Worm (Caenorhabditis elegans) whole organism, L1 larva: ENCODE data around the gene ckb-2.

Experiments
- F16B12.6 ChIP-seq: fragments of 150-350 bp; optimal IDR thresholded peaks from 2 replicates; lab custom pipeline; 2014; ENCODE audit warnings: missing biosample characterization, missing genetic modification characterization
- Y116A8C.19 ChIP-seq: sonication (generic microtip); optimal IDR thresholded peaks from 2 replicates; lab custom pipeline; 2016; ENCODE audit warnings: missing compliant biosample characterization, missing genetic modification characterization, borderline replicate concordance
- alr-1 ChIP-seq: fragments of 200-800 bp; sonication (Bioruptor generic); optimal IDR thresholded peaks from 2 replicates; lab custom pipeline; 2018; ENCODE audit warnings: borderline replicate concordance, mild to moderate bottlenecking, missing genetic modification characterization, missing compliant biosample characterization
- ama-1 ChIP-seq: fragments of 150-350 bp; optimal IDR thresholded peaks from 2 replicates; lab custom pipeline; 2014
- blmp-1 ChIP-seq: fragments of 150-350 bp; optimal IDR thresholded peaks from 2 replicates; lab custom pipeline; 2014; ENCODE audit warnings: missing biosample characterization, missing genetic modification characterization
- ceh-63 ChIP-seq: fragments of 200-800 bp; sonication (Bioruptor generic); optimal IDR thresholded peaks from 2 replicates; lab custom pipeline; 2018; ENCODE audit warnings: mild to moderate bottlenecking, missing genetic modification characterization, missing compliant biosample characterization
- ceh-82 ChIP-seq, 3 experiments: fragments of 150-350 bp in 1 of 3; sonication (generic microtip) in 2 of 3; optimal IDR thresholded peaks; 2 replicates each; lab custom pipeline; 2014 to 2017; ENCODE audit warnings: missing biosample characterization in 3 of 3, missing genetic modification characterization in 3 of 3
- dpl-1 ChIP-seq, 3 experiments: fragments of 150-350 bp in 2 of 3; sonication (generic microtip) in 1 of 3; optimal IDR thresholded peaks; 2 replicates each; lab custom pipeline; 2014 to 2017; ENCODE audit warnings: missing biosample characterization in 3 of 3, missing genetic modification characterization in 3 of 3, missing genetic modification reagents in 3 of 3
- dsc-1 ChIP-seq: sonication (generic microtip); optimal IDR thresholded peaks from 2 replicates; lab custom pipeline; 2016; ENCODE audit warnings: mild to moderate bottlenecking, missing genetic modification characterization, missing compliant biosample characterization
- efl-1 ChIP-seq, 4 experiments: fragments of 150-350 bp; optimal IDR thresholded peaks in 3 of 4; peaks in 1 of 4; 1 replicate in 1 of 4; 2 replicates in 3 of 4; lab custom pipeline; 2014; ENCODE audit warnings: missing biosample characterization in 2 of 4, missing genetic modification characterization in 2 of 4, missing genetic modification reagents in 2 of 4
- efl-3 ChIP-seq: fragments of 200-800 bp; sonication (Bioruptor generic); optimal IDR thresholded peaks from 2 replicates; lab custom pipeline; 2018; ENCODE audit warnings: mild to moderate bottlenecking, missing genetic modification characterization, missing compliant biosample characterization
- egl-27 ChIP-seq, 2 experiments: fragments of 150-350 bp in 1 of 2; sonication (generic microtip); optimal IDR thresholded peaks; 3 replicates each; lab custom pipeline; 2017 to 2018; ENCODE audit warnings: missing biosample characterization in 2 of 2, missing genetic modification characterization in 2 of 2, missing genetic modification reagents in 2 of 2
- elt-2 ChIP-seq: sonication (generic microtip); optimal IDR thresholded peaks from 2 replicates; lab custom pipeline; 2016; ENCODE audit warnings: missing genetic modification characterization, mild to moderate bottlenecking, inconsistent platforms, missing compliant biosample characterization, missing genetic modification reagents
- elt-3 ChIP-seq, 6 experiments: fragments of 150-350 bp in 1 of 6; sonication (generic microtip); optimal IDR thresholded peaks; 2 replicates each; lab custom pipeline; 2017 to 2018; ENCODE audit warnings: missing biosample characterization in 6 of 6, missing genetic modification characterization in 6 of 6, inconsistent platforms in 1 of 6
- ets-5 ChIP-seq: fragments of 200-800 bp; sonication (Bioruptor generic); IDR thresholded peaks from 2 replicates; pipeline ENCODE4 v1.3.6; 2022; ENCODE audit warnings: missing genetic modification characterization, missing compliant biosample characterization
- fkh-10 ChIP-seq: sonication (generic microtip); optimal IDR thresholded peaks from 2 replicates; lab custom pipeline; 2017; ENCODE audit warnings: missing biosample characterization, missing genetic modification reagents, missing genetic modification characterization
- fkh-8 ChIP-seq: sonication (generic microtip); optimal IDR thresholded peaks from 2 replicates; lab custom pipeline; 2016; ENCODE audit warnings: mild to moderate bottlenecking, missing genetic modification characterization, missing compliant biosample characterization
- fos-1 ChIP-seq: fragments of 150-350 bp; optimal IDR thresholded peaks from 2 replicates; lab custom pipeline; 2014; ENCODE audit warnings: missing biosample characterization, missing genetic modification characterization
- hlh-4 ChIP-seq: sonication (generic microtip); optimal IDR thresholded peaks from 2 replicates; lab custom pipeline; 2016; ENCODE audit warnings: mild to moderate bottlenecking, missing genetic modification characterization, missing compliant biosample characterization
- irx-1 ChIP-seq: sonication (generic microtip); optimal IDR thresholded peaks from 2 replicates; lab custom pipeline; 2016; ENCODE audit warnings: missing genetic modification characterization, missing compliant biosample characterization
- isw-1 ChIP-seq: fragments of 200-800 bp; sonication (Bioruptor generic); IDR thresholded peaks from 2 replicates; pipeline ENCODE4 v1.3.6; 2022; ENCODE audit warnings: missing genetic modification characterization, missing compliant biosample characterization
- jun-1 ChIP-seq: fragments of 150-350 bp; optimal IDR thresholded peaks from 2 replicates; lab custom pipeline; 2014; ENCODE audit warnings: missing biosample characterization, missing genetic modification reagents, missing genetic modification characterization
- lin-14 ChIP-seq: fragments of 200-800 bp; sonication (Bioruptor generic); optimal IDR thresholded peaks from 2 replicates; lab custom pipeline; 2018; ENCODE audit warnings: mild to moderate bottlenecking, missing genetic modification characterization, moderate library complexity, missing compliant biosample characterization
- lin-15B ChIP-seq: fragments of 150-350 bp; sonication (generic microtip); optimal IDR thresholded peaks from 3 replicates; lab custom pipeline; 2014; ENCODE audit warnings: missing biosample characterization, missing genetic modification characterization
- lin-35 ChIP-seq, 2 experiments: fragments of 150-350 bp; optimal IDR thresholded peaks; 2 replicates each; lab custom pipeline; 2014; ENCODE audit warnings: missing biosample characterization in 2 of 2, missing genetic modification characterization in 2 of 2, missing genetic modification reagents in 2 of 2
- lin-39 ChIP-seq: fragments of 150-350 bp; optimal IDR thresholded peaks from 2 replicates; lab custom pipeline; 2014; ENCODE audit warnings: missing biosample characterization, missing genetic modification reagents, missing genetic modification characterization
- lir-3 ChIP-seq: sonication (generic microtip); optimal IDR thresholded peaks from 2 replicates; lab custom pipeline; 2016; ENCODE audit warnings: mild to moderate bottlenecking, missing genetic modification characterization, moderate library complexity, missing compliant biosample characterization; ENCODE audit not compliant: poor library complexity
- lsy-2 ChIP-seq, 2 experiments: fragments of 150-350 bp; optimal IDR thresholded peaks; 2 replicates each; lab custom pipeline; 2014; ENCODE audit warnings: missing biosample characterization in 2 of 2, missing genetic modification characterization in 2 of 2
- mab-9 ChIP-seq: fragments of 200-800 bp; sonication (Bioruptor generic); IDR thresholded peaks from 2 replicates; pipeline ENCODE4 v1.3.6; 2022; ENCODE audit warnings: missing genetic modification reagents, missing genetic modification characterization, missing compliant biosample characterization
- mdl-1 ChIP-seq, 2 experiments: fragments of 150-350 bp; optimal IDR thresholded peaks; 2 replicates each; lab custom pipeline; 2014 to 2017; ENCODE audit warnings: missing biosample characterization in 2 of 2, missing genetic modification characterization in 2 of 2, inconsistent platforms in 1 of 2
- mef-2 ChIP-seq: fragments of 150-350 bp; optimal IDR thresholded peaks from 2 replicates; lab custom pipeline; 2014; ENCODE audit warnings: missing biosample characterization, missing genetic modification characterization
- mep-1 ChIP-seq: fragments of 150-350 bp; optimal IDR thresholded peaks from 2 replicates; lab custom pipeline; 2014; ENCODE audit warnings: missing biosample characterization, missing genetic modification characterization
- nhr-11 ChIP-seq: fragments of 150-350 bp; optimal IDR thresholded peaks from 2 replicates; lab custom pipeline; 2014; ENCODE audit warnings: missing biosample characterization, missing genetic modification characterization
- nhr-12 ChIP-seq: sonication (generic microtip); optimal IDR thresholded peaks from 2 replicates; lab custom pipeline; 2017; ENCODE audit warnings: missing biosample characterization, missing genetic modification characterization
- nhr-19 ChIP-seq: fragments of 200-800 bp; sonication (Bioruptor generic); conservative IDR thresholded peaks from 2 replicates; pipeline ENCODE4 v1.3.6; 2022; ENCODE audit warnings: missing genetic modification characterization, missing compliant biosample characterization
- nhr-47 ChIP-seq: sonication (generic microtip); optimal IDR thresholded peaks from 2 replicates; lab custom pipeline; 2016; ENCODE audit warnings: mild to moderate bottlenecking, missing genetic modification characterization, moderate library complexity, missing compliant biosample characterization
- nhr-71 ChIP-seq: sonication (generic microtip); optimal IDR thresholded peaks from 2 replicates; lab custom pipeline; 2016; ENCODE audit warnings: mild to moderate bottlenecking, missing genetic modification characterization, moderate library complexity, missing compliant biosample characterization
- nhr-85 ChIP-seq: sonication (generic microtip); peaks from one replicate; lab custom pipeline; 2016; ENCODE audit warnings: missing genetic modification characterization, inconsistent platforms, missing compliant biosample characterization
- pax-3 ChIP-seq: fragments of 200-800 bp; sonication (Bioruptor generic); optimal IDR thresholded peaks from 2 replicates; lab custom pipeline; 2018; ENCODE audit warnings: mild to moderate bottlenecking, missing genetic modification characterization, moderate library complexity, missing compliant biosample characterization
- pqm-1 ChIP-seq: sonication (generic microtip); optimal IDR thresholded peaks from 3 replicates; lab custom pipeline; 2017; ENCODE audit warnings: missing biosample characterization, missing genetic modification characterization
- snu-23 ChIP-seq: sonication (generic microtip); optimal IDR thresholded peaks from 2 replicates; lab custom pipeline; 2016; ENCODE audit warnings: missing genetic modification characterization, missing compliant biosample characterization
- unc-30 ChIP-seq: sonication (generic microtip); optimal IDR thresholded peaks from 2 replicates; lab custom pipeline; 2017; ENCODE audit warnings: missing biosample characterization, missing genetic modification characterization
- unc-86 ChIP-seq: sonication (generic microtip); optimal IDR thresholded peaks from 2 replicates; lab custom pipeline; 2016; ENCODE audit warnings: missing genetic modification characterization, missing compliant biosample characterization
- unc-98 ChIP-seq: fragments of 200-800 bp; sonication (Bioruptor generic); IDR thresholded peaks from 2 replicates; pipeline ENCODE4 v1.3.6; 2022; ENCODE audit warnings: missing genetic modification characterization, missing compliant biosample characterization
- xbp-1 ChIP-seq: sonication (generic microtip); optimal IDR thresholded peaks from 2 replicates; lab custom pipeline; 2016; ENCODE audit warnings: missing genetic modification characterization, missing compliant biosample characterization
- zag-1 ChIP-seq: fragments of 150-350 bp; optimal IDR thresholded peaks from 2 replicates; lab custom pipeline; 2014; ENCODE audit warnings: missing biosample characterization, missing genetic modification characterization
- zip-4 ChIP-seq: fragments of 200-800 bp; sonication (Bioruptor generic); optimal IDR thresholded peaks from 2 replicates; lab custom pipeline; 2018; ENCODE audit warnings: mild to moderate bottlenecking, missing genetic modification characterization, moderate library complexity, missing compliant biosample characterization
- ztf-11 ChIP-seq, 2 experiments: sonication (generic microtip); optimal IDR thresholded peaks; 2 replicates each; lab custom pipeline; 2016 to 2017; ENCODE audit warnings: missing genetic modification characterization in 2 of 2, missing biosample characterization in 1 of 2, missing compliant biosample characterization in 1 of 2

ckb-2 gene

DNA sequence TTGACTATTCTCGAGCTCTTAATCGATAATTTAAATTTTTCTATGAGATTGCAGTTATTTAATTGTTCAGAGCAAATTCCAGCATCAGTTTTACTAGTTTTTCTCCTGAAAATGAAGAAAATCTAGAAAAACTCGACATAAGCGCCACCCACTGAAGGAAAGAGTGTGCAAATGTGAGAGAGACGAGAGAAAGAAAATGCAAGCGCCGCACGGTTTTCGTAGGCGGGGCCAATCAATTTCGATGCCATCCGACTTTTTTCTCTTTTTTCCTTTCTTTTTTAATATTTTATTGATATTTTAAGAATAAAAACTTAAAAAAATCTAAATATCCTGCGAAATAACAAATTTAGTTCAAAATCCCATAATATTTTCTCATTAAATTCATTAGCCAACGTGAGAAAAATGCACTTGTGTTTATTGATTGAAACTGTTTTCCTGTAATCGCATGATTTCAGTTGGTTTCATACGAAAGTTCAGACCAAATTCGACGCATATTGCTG lies 35.2 kb upstream of the ckb-2 start, which contains the start of gene cdk-12 (continued):
- TF ChIP-seq elt-3 (tag; optimal IDR thresholded peaks at IDR 0.05; lab: Kevin White, UChicago) = peak in 1 of 6 experiments; percentile 73
- no peak for TF ChIP-seq nhr-11 (tag; lab: Kevin White, UChicago)
- TF ChIP-seq snu-23 (GFP tag; lab: Kevin White, UChicago) = peak; percentile 60
- TF ChIP-seq lin-35 (GFP tag; optimal IDR thresholded peaks at IDR 0.05; lab: Kevin White, UChicago) = peak; percentile 38 to 52
- TF ChIP-seq mep-1 (tag; lab: Kevin White, UChicago) = peak; percentile 63
- no peak for TF ChIP-seq fkh-10 (GFP tag; lab: Kevin White, UChicago)
- no peak for TF ChIP-seq ceh-63 (GFP tag; lab: Kevin White, UChicago)
- TF ChIP-seq lin-14 = peak; percentile 57
- TF ChIP-seq lsy-2 (tag; optimal IDR thresholded peaks at IDR 0.05; lab: Kevin White, UChicago) = peak; percentile 62 to 72
- peak in 1 of 2 experiments; percentile 34 for TF ChIP-seq mdl-1 (tag; optimal IDR thresholded peaks at IDR 0.05; lab: Kevin White, UChicago)
- TF ChIP-seq zip-4 = no peak
- TF ChIP-seq nhr-71 = peak; percentile 66
- no peak for TF ChIP-seq F16B12.6
- TF ChIP-seq isw-1 = no peak

DNA sequence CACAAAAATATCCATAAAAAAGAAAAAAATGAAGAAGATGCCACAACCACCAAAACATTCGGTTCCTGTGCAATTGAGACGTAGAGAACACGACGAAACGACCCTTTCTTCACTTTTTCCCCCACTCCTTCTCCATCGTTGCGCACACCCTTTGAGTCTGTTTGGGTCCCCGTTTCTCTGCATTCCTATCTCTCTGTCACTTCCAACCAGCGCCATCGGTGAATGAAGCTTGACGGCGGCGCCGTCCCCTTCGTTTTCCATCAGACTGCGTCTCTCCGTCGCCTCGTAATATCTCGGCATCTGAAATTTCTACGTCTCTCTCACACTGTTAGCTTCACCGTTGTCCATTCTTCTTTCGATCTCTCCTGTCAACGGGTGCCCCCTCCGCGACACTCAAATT lies 32.1 kb upstream of the ckb-2 start:
- TF ChIP-seq elt-2 (tag; lab: Kevin White, UChicago) (no peak), ets-5 (no peak), elt-3 (tag; optimal IDR thresholded peaks at IDR 0.05; lab: Kevin White, UChicago) (no peak), Y116A8C.19 (no peak), fkh-10 (GFP tag; lab: Kevin White, UChicago) (no peak), nhr-19 (no peak), mef-2 (no peak), alr-1 (tag; lab: Kevin White, UChicago) (no peak), zag-1 (tag; lab: Kevin White, UChicago) (no peak), ceh-82 (tag; optimal IDR thresholded peaks at IDR 0.05; lab: Kevin White, UChicago) (peak in 2 of 3 experiments; percentile 36 to 41), irx-1 (tag; lab: Kevin White, UChicago) (no peak), fos-1 (no peak), ama-1 (lab: Kevin White, UChicago) (no peak), lin-39 (tag; lab: Kevin White, UChicago) (no peak), mab-9 (GFP tag; lab: Robert Waterston, UW) (no peak), nhr-71 (peak; percentile 34), zip-4 (no peak), nhr-12 (tag; lab: Kevin White, UChicago) (no peak), ceh-63 (GFP tag; lab: Kevin White, UChicago) (no peak), lin-14 (peak; percentile 86), lir-3 (tag; lab: Kevin White, UChicago) (no peak), unc-86 (tag; lab: Kevin White, UChicago) (peak; percentile 40), snu-23 (GFP tag; lab: Kevin White, UChicago) (peak; percentile 25), efl-3 (GFP tag; lab: Kevin White, UChicago) (no peak), pax-3 (tag; lab: Kevin White, UChicago) (no peak), hlh-4 (no peak), nhr-47 (tag; lab: Kevin White, UChicago) (peak; percentile 40), lin-35 (GFP tag; optimal IDR thresholded peaks at IDR 0.05; lab: Kevin White, UChicago) (peak in 1 of 2 experiments; percentile 37), ztf-11 (tag; optimal IDR thresholded peaks at IDR 0.05; lab: Kevin White, UChicago) (peak in 1 of 2 experiments; percentile 25), jun-1 (tag; lab: Kevin White, UChicago) (peak; percentile 41), lin-15B (tag; lab: Kevin White, UChicago) (no peak), blmp-1 (tag; lab: Kevin White, UChicago) (peak; percentile 7), nhr-85 (tag; lab: Kevin White, UChicago) (no peak), pqm-1 (tag; lab: Kevin White, UChicago) (no peak), unc-98 (GFP tag; lab: Robert Waterston, UW) (no peak), lsy-2 (tag; optimal IDR thresholded peaks at IDR 0.05; lab: Kevin White, UChicago) (peak in 1 of 2 experiments; percentile 46), fkh-8 (tag; lab: Kevin White, UChicago) (peak; percentile 66), dsc-1 (tag; lab: Kevin White, UChicago) (no peak), egl-27 (tag; optimal IDR thresholded peaks at IDR 0.05; lab: Kevin White, UChicago) (no peak), dpl-1 (GFP tag; optimal IDR thresholded peaks at IDR 0.05; lab: Kevin White, UChicago) (peak in 1 of 3 experiments; percentile 8), unc-30 (tag; lab: Kevin White, UChicago) (no peak), efl-1 (optimal IDR thresholded peaks at IDR 0.05; lab: Kevin White, UChicago) (peak in 1 of 2 experiments; percentile 48), efl-1 (GFP tag; optimal IDR thresholded peaks at IDR 0.05 in 1 of 2; lab: Kevin White, UChicago) (peak; percentile 19 to 24), xbp-1 (tag; lab: Kevin White, UChicago) (peak; percentile 9)
